Worm (Caenorhabditis elegans) whole organism, L4 larva: Measurements from ENCODE around the gene H35N09.1.

Source experiments
- D1046.2 ChIP-seq: fragments of 200-800 bp; sonication (Bioruptor generic); IDR thresholded peaks from 2 replicates; pipeline ENCODE4 v1.3.6; 2022; ENCODE audit warnings: missing genetic modification characterization, missing compliant biosample characterization
- F26F4.8 ChIP-seq: fragments of 200-800 bp; sonication (Bioruptor generic); conservative IDR thresholded peaks from 2 replicates; pipeline ENCODE4 v1.3.6; 2022; ENCODE audit warnings: missing genetic modification characterization, missing compliant biosample characterization
- F44E2.7 ChIP-seq: fragments of 200-800 bp; sonication (Bioruptor generic); IDR thresholded peaks from 2 replicates; pipeline ENCODE4 v2.1.2; 2022; ENCODE audit warnings: missing genetic modification characterization, missing compliant biosample characterization
- T20F7.1 ChIP-seq: fragments of 200-800 bp; sonication (Bioruptor generic); optimal IDR thresholded peaks from 2 replicates; lab custom pipeline; 2018; ENCODE audit warnings: mild to moderate bottlenecking, missing genetic modification characterization, missing compliant biosample characterization
- Y105C5A.15 ChIP-seq: fragments of 200-800 bp; sonication (Bioruptor generic); IDR thresholded peaks from 2 replicates; pipeline ENCODE4 v1.3.6; 2022; ENCODE audit warnings: missing genetic modification characterization, missing compliant biosample characterization
- Y48G9A.11 ChIP-seq: fragments of 200-800 bp; sonication (Bioruptor generic); IDR thresholded peaks from 2 replicates; pipeline ENCODE4 v1.3.6; 2022; ENCODE audit warnings: missing genetic modification reagents, missing genetic modification characterization, missing compliant biosample characterization
- Y75B8A.6 ChIP-seq: fragments of 200-800 bp; sonication (Bioruptor generic); IDR thresholded peaks from 2 replicates; pipeline ENCODE4 v1.3.6; 2022; ENCODE audit warnings: missing genetic modification reagents, missing genetic modification characterization, missing compliant biosample characterization
- ZK337.2 ChIP-seq: fragments of 200-800 bp; sonication (Bioruptor generic); IDR thresholded peaks from 2 replicates; pipeline ENCODE4 v1.3.6; 2022; ENCODE audit warnings: missing genetic modification reagents, missing genetic modification characterization, missing compliant biosample characterization
- aha-1 ChIP-seq: fragments of 150-350 bp; peaks from one replicate; lab custom pipeline; 2014; ENCODE audit warnings: missing biosample characterization, missing genetic modification characterization
- ceh-20 ChIP-seq: fragments of 200-800 bp; sonication (Bioruptor generic); IDR thresholded peaks from 2 replicates; pipeline ENCODE4 v1.3.6; 2022; ENCODE audit warnings: missing genetic modification reagents, missing genetic modification characterization, missing compliant biosample characterization
- ceh-44 ChIP-seq: fragments of 200-800 bp; sonication (Bioruptor generic); IDR thresholded peaks from 2 replicates; pipeline ENCODE4 v1.3.6; 2022; ENCODE audit warnings: missing genetic modification reagents, missing genetic modification characterization, missing compliant biosample characterization
- cey-2 ChIP-seq: sonication (generic microtip); optimal IDR thresholded peaks from 3 replicates; lab custom pipeline; 2017; ENCODE audit warnings: missing genetic modification characterization, mild to moderate bottlenecking, missing compliant biosample characterization, antibody characterized with exemption, borderline replicate concordance; ENCODE audit not compliant: insufficient read depth
- daf-12 ChIP-seq: fragments of 150-350 bp; optimal IDR thresholded peaks from 2 replicates; lab custom pipeline; 2014; ENCODE audit warnings: missing biosample characterization, missing genetic modification reagents, missing genetic modification characterization
- daf-16 ChIP-seq, 3 experiments: sonication (generic microtip); optimal IDR thresholded peaks; 2 replicates each; lab custom pipeline; 2016 to 2017; ENCODE audit warnings: missing genetic modification characterization in 3 of 3, missing genetic modification reagents in 3 of 3, mild to moderate bottlenecking in 2 of 3, missing compliant biosample characterization in 2 of 3, missing biosample characterization in 1 of 3, moderate library complexity in 1 of 3
- daf-19 ChIP-seq: fragments of 200-800 bp; sonication (Bioruptor generic); conservative IDR thresholded peaks from 2 replicates; pipeline ENCODE4 v1.3.6; 2022; ENCODE audit warnings: missing genetic modification characterization, missing compliant biosample characterization
- dmd-6 ChIP-seq: fragments of 200-800 bp; sonication (Bioruptor generic); IDR thresholded peaks from 2 replicates; pipeline ENCODE4 v1.3.6; 2022; ENCODE audit warnings: missing genetic modification reagents, missing genetic modification characterization, missing compliant biosample characterization
- dmd-8 ChIP-seq: fragments of 200-800 bp; sonication (Bioruptor generic); IDR thresholded peaks from 2 replicates; pipeline ENCODE4 v1.3.6; 2022; ENCODE audit warnings: missing genetic modification characterization, missing compliant biosample characterization
- dpl-1 ChIP-seq: fragments of 150-350 bp; optimal IDR thresholded peaks from 2 replicates; lab custom pipeline; 2014; ENCODE audit warnings: missing biosample characterization, missing genetic modification reagents, missing genetic modification characterization
- egl-27 ChIP-seq: sonication (generic microtip); optimal IDR thresholded peaks from 3 replicates; lab custom pipeline; 2017; ENCODE audit warnings: missing biosample characterization, missing genetic modification reagents, missing genetic modification characterization
- egl-43 ChIP-seq: fragments of 200-800 bp; sonication (Bioruptor generic); IDR thresholded peaks from 2 replicates; pipeline ENCODE4 v1.3.6; 2022; ENCODE audit warnings: missing genetic modification reagents, missing genetic modification characterization, missing compliant biosample characterization
- gei-8 ChIP-seq: fragments of 200-800 bp; sonication (Bioruptor generic); optimal IDR thresholded peaks from 2 replicates; lab custom pipeline; 2018; ENCODE audit warnings: mild to moderate bottlenecking, missing genetic modification characterization, missing compliant biosample characterization
- hif-1 ChIP-seq, 2 experiments: sonication (generic microtip); optimal IDR thresholded peaks; 2 replicates each; lab custom pipeline; 2016 to 2017; ENCODE audit warnings: missing compliant biosample characterization in 2 of 2, missing genetic modification characterization in 2 of 2, missing genetic modification reagents in 2 of 2, missing genotype in 2 of 2, mild to moderate bottlenecking in 1 of 2
- hlh-30 ChIP-seq: sonication (generic microtip); optimal IDR thresholded peaks from 2 replicates; lab custom pipeline; 2017; ENCODE audit warnings: antibody characterized with exemption, mild to moderate bottlenecking, missing genetic modification characterization, missing compliant biosample characterization; ENCODE audit not compliant: insufficient read depth
- hmg-1.1 ChIP-seq: fragments of 200-800 bp; sonication (Bioruptor generic); IDR thresholded peaks from 2 replicates; pipeline ENCODE4 v1.3.6; 2022; ENCODE audit warnings: missing genetic modification reagents, missing genetic modification characterization, missing compliant biosample characterization
- jun-1 ChIP-seq: fragments of 150-350 bp; optimal IDR thresholded peaks from 2 replicates; lab custom pipeline; 2014; ENCODE audit warnings: missing biosample characterization, missing genetic modification reagents, missing genetic modification characterization
- lin-29 ChIP-seq: fragments of 200-800 bp; sonication (Bioruptor generic); IDR thresholded peaks from 2 replicates; pipeline ENCODE4 v1.3.6; 2022; ENCODE audit warnings: missing genetic modification reagents, missing genetic modification characterization, missing compliant biosample characterization
- lin-38 ChIP-seq: fragments of 200-800 bp; sonication (Bioruptor generic); IDR thresholded peaks from 2 replicates; pipeline ENCODE4 v1.3.6; 2022; ENCODE audit warnings: missing genetic modification reagents, missing genetic modification characterization, missing compliant biosample characterization
- lsy-2 ChIP-seq, 2 experiments: fragments of 150-350 bp in 1 of 2; sonication (generic microtip) in 1 of 2; optimal IDR thresholded peaks; 2 replicates each; lab custom pipeline; 2014 to 2017; ENCODE audit warnings: missing biosample characterization in 2 of 2, missing genetic modification characterization in 2 of 2
- madf-9 ChIP-seq: fragments of 200-800 bp; sonication (Bioruptor generic); conservative IDR thresholded peaks from 2 replicates; pipeline ENCODE4 v1.3.6; 2022; ENCODE audit warnings: missing genetic modification reagents, missing genetic modification characterization, missing compliant biosample characterization
- mep-1 ChIP-seq: fragments of 150-350 bp; sonication (generic microtip); optimal IDR thresholded peaks from 3 replicates; lab custom pipeline; 2014; ENCODE audit warnings: missing biosample characterization, missing genetic modification characterization
- mxl-3 ChIP-seq: fragments of 200-800 bp; sonication (Bioruptor generic); optimal IDR thresholded peaks from 2 replicates; lab custom pipeline; 2018; ENCODE audit warnings: mild to moderate bottlenecking, missing genetic modification characterization, missing compliant biosample characterization
- nhr-11 ChIP-seq: fragments of 150-350 bp; optimal IDR thresholded peaks from 2 replicates; lab custom pipeline; 2014; ENCODE audit warnings: missing biosample characterization, missing genetic modification characterization
- nhr-111 ChIP-seq: fragments of 200-800 bp; sonication (Bioruptor generic); optimal IDR thresholded peaks from 2 replicates; lab custom pipeline; 2018; ENCODE audit warnings: mild to moderate bottlenecking, missing genetic modification characterization, missing compliant biosample characterization
- nhr-28 ChIP-seq: fragments of 150-350 bp; optimal IDR thresholded peaks from 2 replicates; lab custom pipeline; 2014; ENCODE audit warnings: missing biosample characterization, missing genetic modification characterization
- nhr-42 ChIP-seq: fragments of 200-800 bp; sonication (Bioruptor generic); IDR thresholded peaks from 2 replicates; pipeline ENCODE4 v1.3.6; 2022; ENCODE audit warnings: missing genetic modification characterization, missing compliant biosample characterization
- nhr-6 ChIP-seq: fragments of 150-350 bp; optimal IDR thresholded peaks from 2 replicates; lab custom pipeline; 2014; ENCODE audit warnings: missing biosample characterization, missing genetic modification characterization
- pha-4 ChIP-seq, 2 experiments: fragments of 150-350 bp in 1 of 2; fragments of 200-800 bp in 1 of 2; sonication (Bioruptor generic) in 1 of 2; IDR thresholded peaks in 1 of 2; optimal IDR thresholded peaks in 1 of 2; 2 replicates each; pipeline versions ENCODE4 v1.3.6 to Lab custom; 2014 to 2022; ENCODE audit warnings: missing genetic modification characterization in 2 of 2, missing genetic modification reagents in 2 of 2, missing biosample characterization in 1 of 2, missing compliant biosample characterization in 1 of 2
- php-3 ChIP-seq: fragments of 200-800 bp; sonication (Bioruptor generic); IDR thresholded peaks from 2 replicates; pipeline ENCODE4 v1.3.6; 2022; ENCODE audit warnings: missing genetic modification reagents, missing genetic modification characterization, missing compliant biosample characterization
- rbr-2 ChIP-seq: sonication (generic microtip); optimal IDR thresholded peaks from 2 replicates; lab custom pipeline; 2016; ENCODE audit warnings: missing genotype, missing genetic modification characterization, missing compliant biosample characterization
- saeg-2 ChIP-seq: fragments of 200-800 bp; sonication (Bioruptor generic); IDR thresholded peaks from 2 replicates; pipeline ENCODE4 v1.3.6; 2022; ENCODE audit warnings: missing genetic modification reagents, missing genetic modification characterization, missing compliant biosample characterization
- sdz-12 ChIP-seq: fragments of 200-800 bp; sonication (Bioruptor generic); optimal IDR thresholded peaks from 2 replicates; lab custom pipeline; 2018; ENCODE audit warnings: mild to moderate bottlenecking, missing genetic modification characterization, missing compliant biosample characterization
- snpc-1.2 ChIP-seq: fragments of 200-800 bp; sonication (Bioruptor generic); IDR thresholded peaks from 2 replicates; pipeline ENCODE4 v1.3.6; 2022; ENCODE audit warnings: missing genetic modification reagents, missing genetic modification characterization, missing compliant biosample characterization
- spr-3 ChIP-seq: fragments of 200-800 bp; sonication (Bioruptor generic); optimal IDR thresholded peaks from 2 replicates; lab custom pipeline; 2018; ENCODE audit warnings: mild to moderate bottlenecking, missing genetic modification characterization, missing compliant biosample characterization
- vab-7 ChIP-seq: fragments of 200-800 bp; sonication (Bioruptor generic); IDR thresholded peaks from 2 replicates; pipeline ENCODE4 v1.3.6; 2022; ENCODE audit warnings: missing genetic modification reagents, missing genetic modification characterization, missing compliant biosample characterization
- zfp-2 ChIP-seq: sonication (generic microtip); optimal IDR thresholded peaks from 2 replicates; lab custom pipeline; 2016; ENCODE audit warnings: mild to moderate bottlenecking, missing genetic modification characterization, missing compliant biosample characterization
- zfp-3 ChIP-seq: fragments of 200-800 bp; sonication (Bioruptor generic); conservative IDR thresholded peaks from 2 replicates; pipeline ENCODE4 v1.3.6; 2022; ENCODE audit warnings: missing genetic modification reagents, missing genetic modification characterization, missing compliant biosample characterization

H35N09.1 gene

ce11 chrX:8604160-8604559 is 979 bp upstream of the H35N09.1 start (continued):
- no peak for TF ChIP-seq lin-29 (GFP tag; lab: Robert Waterston, UW)
- TF ChIP-seq lsy-2 (tag; optimal IDR thresholded peaks at IDR 0.05; lab: Kevin White, UChicago): no peak
- TF ChIP-seq gei-8 (GFP tag; lab: Kevin White, UChicago): no peak

ce11 chrX:8608756-8609155 is 3.6 kb downstream of the H35N09.1 start:
- no peak for TF ChIP-seq jun-1 (tag; lab: Kevin White, UChicago)
- no peak for TF ChIP-seq hif-1 (tag; optimal IDR thresholded peaks at IDR 0.05; lab: Kevin White, UChicago)
- peak; percentile 75; the same call in 1 of the 2 replicates for TF ChIP-seq Y105C5A.15
- TF ChIP-seq zfp-3: peak; percentile 70; the same call in 1 of the 2 replicates
- peak; percentile 87 for TF ChIP-seq snpc-1.2 (GFP tag; lab: Robert Waterston, UW)
- TF ChIP-seq sdz-12 (GFP tag; lab: Kevin White, UChicago): peak; percentile 12
- no peak for TF ChIP-seq zfp-2
- peak; percentile 75 for TF ChIP-seq hmg-1.1 (GFP tag; lab: Robert Waterston, UW)
- TF ChIP-seq nhr-6 (tag; lab: Kevin White, UChicago): peak; percentile 43
- no peak for TF ChIP-seq mxl-3 (GFP tag; lab: Kevin White, UChicago)
- 0 out of 2 replicates have a peak, but pooled peaks have one; percentile 65 for TF ChIP-seq nhr-42 (GFP tag; lab: Robert Waterston, UW)
- TF ChIP-seq ZK337.2 (GFP tag; lab: Robert Waterston, UW): peak; percentile 67; the same call in 1 of the 2 replicates
- peak; percentile 73 to 75 for TF ChIP-seq daf-16 (GFP tag; optimal IDR thresholded peaks at IDR 0.05; lab: Kevin White, UChicago)
- TF ChIP-seq daf-16 (tag; optimal IDR thresholded peaks at IDR 0.05; lab: Kevin White, UChicago): peak; percentile 73
- no peak for TF ChIP-seq D1046.2 (GFP tag; lab: Robert Waterston, UW)
- peak; percentile 63; the same call in 1 of the 2 replicates for TF ChIP-seq ceh-44 (GFP tag; lab: Robert Waterston, UW)
- peak; percentile 60; the same call in 1 of the 2 replicates for TF ChIP-seq lin-29 (GFP tag; lab: Robert Waterston, UW)
- peak; percentile 36 for TF ChIP-seq dpl-1 (GFP tag; lab: Kevin White, UChicago)
- TF ChIP-seq php-3 (GFP tag; lab: Robert Waterston, UW): peak; percentile 71
- peak; percentile 15 for TF ChIP-seq nhr-28 (tag; lab: Kevin White, UChicago)
- TF ChIP-seq spr-3 (GFP tag; lab: Kevin White, UChicago): peak; percentile 69
- peak; percentile 40 for TF ChIP-seq mep-1 (tag; lab: Kevin White, UChicago)
- TF ChIP-seq madf-9 (GFP tag; lab: Robert Waterston, UW): peak; percentile 75
- TF ChIP-seq saeg-2 (GFP tag; lab: Robert Waterston, UW): peak; percentile 59; the same call in 1 of the 2 replicates
- 0 out of 2 replicates have a peak, but pooled peaks have one; percentile 65 for TF ChIP-seq Y75B8A.6 (GFP tag; lab: Robert Waterston, UW)
- no peak for TF ChIP-seq egl-27
- peak; percentile 92 for TF ChIP-seq F26F4.8
- TF ChIP-seq nhr-11: peak; percentile 38
- peak; percentile 64 for TF ChIP-seq dmd-6
- 0 out of 2 replicates have a peak, but pooled peaks have one; percentile 28 for TF ChIP-seq ceh-20
- no peak for TF ChIP-seq lsy-2 (tag; optimal IDR thresholded peaks at IDR 0.05; lab: Kevin White, UChicago)
- TF ChIP-seq daf-12: no peak
- peak; percentile 66; the same call in 1 of the 2 replicates for TF ChIP-seq pha-4 (GFP tag; IDR thresholded peaks at IDR 0.05; lab: Robert Waterston, UW)
- TF ChIP-seq pha-4 (tag; optimal IDR thresholded peaks at IDR 0.05; lab: Kevin White, UChicago): no peak
- TF ChIP-seq lin-38 (GFP tag; lab: Robert Waterston, UW): no peak; the same call in none of the 2 replicates
- TF ChIP-seq rbr-2 (tag; lab: Kevin White, UChicago): peak; percentile 16
- TF ChIP-seq dmd-8 (GFP tag; lab: Robert Waterston, UW): peak; percentile 74; the same call in 1 of the 2 replicates
- TF ChIP-seq vab-7 (GFP tag; lab: Robert Waterston, UW): peak; percentile 91
- peak; percentile 79 for TF ChIP-seq aha-1 (tag; lab: Kevin White, UChicago)
- TF ChIP-seq hlh-30 (tag; lab: Kevin White, UChicago): peak; percentile 57
- TF ChIP-seq egl-43: no peak; the same call in 1 of the 2 replicates
- TF ChIP-seq T20F7.1: no peak
- 0 out of 2 replicates have a peak, but pooled peaks have one; percentile 55 for TF ChIP-seq daf-19
- peak; percentile 56 for TF ChIP-seq nhr-111 (GFP tag; lab: Kevin White, UChicago)
- no peak; the same call in 1 of the 2 replicates for TF ChIP-seq Y48G9A.11 (GFP tag; lab: Robert Waterston, UW)
- TF ChIP-seq F44E2.7 (GFP tag; lab: Robert Waterston, UW): no peak
- TF ChIP-seq cey-2: no peak
